Fruit fly (Drosophila melanogaster): ENCODE measurements around the gene SNF4Agamma.

SNF4Agamma gene

dm6 chr3R:21161620-21162029, 21.1 kb downstream of the SNF4Agamma start:
- TF ChIP-seq CG8478 (optimal IDR thresholded peaks at IDR 0.05) (no peak), EcR (GFP tag; optimal IDR thresholded peaks at IDR 0.05) (no peak), psq (optimal IDR thresholded peaks at IDR 0.05) (no peak), usp (GFP tag; optimal IDR thresholded peaks at IDR 0.05) (no peak)

- no peak for TF ChIP-seq usp (GFP tag; optimal IDR thresholded peaks at IDR 0.05)
- no peak for TF ChIP-seq Dll (optimal IDR thresholded peaks at IDR 0.05)
- TF ChIP-seq psq (optimal IDR thresholded peaks at IDR 0.05) = no peak
- no peak for TF ChIP-seq EcR (GFP tag; optimal IDR thresholded peaks at IDR 0.05)
- no peak for TF ChIP-seq pan (optimal IDR thresholded peaks at IDR 0.05)
- TF ChIP-seq CG8478 (optimal IDR thresholded peaks at IDR 0.05) = no peak
Measured at dm6 chr3R:21163318-21163828, 22.8 kb downstream of the SNF4Agamma start, which contains the start of gene CG5810. Gene CG5810 (plus strand): TSS chr3R:21163778.

dm6 chr3R:21168105-21168504, 27.6 kb downstream of the SNF4Agamma start, which contains the start of gene Snmp1:
Gene Snmp1 (minus strand): TSS chr3R:21168205.
- no peak for TF ChIP-seq Dll (optimal IDR thresholded peaks at IDR 0.05)
- no peak for TF ChIP-seq psq (optimal IDR thresholded peaks at IDR 0.05)
- TF ChIP-seq pan (optimal IDR thresholded peaks at IDR 0.05) = no peak
- no peak for TF ChIP-seq EcR (GFP tag; optimal IDR thresholded peaks at IDR 0.05)
- no peak for TF ChIP-seq usp (GFP tag; optimal IDR thresholded peaks at IDR 0.05)
- TF ChIP-seq CG8478 (optimal IDR thresholded peaks at IDR 0.05) = no peak

dm6 chr3R:21169525-21170149, 29.1 kb downstream of the SNF4Agamma start:
- TF ChIP-seq usp (GFP tag; optimal IDR thresholded peaks at IDR 0.05) (no peak), CG8478 (optimal IDR thresholded peaks at IDR 0.05) (no peak), psq (optimal IDR thresholded peaks at IDR 0.05) (no peak), Dll (optimal IDR thresholded peaks at IDR 0.05) (no peak), pan (optimal IDR thresholded peaks at IDR 0.05) (no peak), EcR (GFP tag; optimal IDR thresholded peaks at IDR 0.05) (no peak)

dm6 chr3R:21176663-21177145, 36.2 kb downstream of the SNF4Agamma start:
- no peak for TF ChIP-seq pan (optimal IDR thresholded peaks at IDR 0.05)
- TF ChIP-seq Dll (optimal IDR thresholded peaks at IDR 0.05) = no peak
- TF ChIP-seq usp (GFP tag; optimal IDR thresholded peaks at IDR 0.05) = no peak
- no peak for TF ChIP-seq psq (optimal IDR thresholded peaks at IDR 0.05)
- TF ChIP-seq CG8478 (optimal IDR thresholded peaks at IDR 0.05) = no peak
- no peak for TF ChIP-seq EcR (GFP tag; optimal IDR thresholded peaks at IDR 0.05)

- TF ChIP-seq usp (GFP tag; optimal IDR thresholded peaks at IDR 0.05) = no peak
- TF ChIP-seq psq (optimal IDR thresholded peaks at IDR 0.05) = no peak
- no peak for TF ChIP-seq EcR (GFP tag; optimal IDR thresholded peaks at IDR 0.05)
- no peak for TF ChIP-seq pan (optimal IDR thresholded peaks at IDR 0.05)
- TF ChIP-seq Dll (optimal IDR thresholded peaks at IDR 0.05) = no peak
- no peak for TF ChIP-seq CG8478 (optimal IDR thresholded peaks at IDR 0.05)
Measured at dm6 chr3R:21179592-21180390, 39.3 kb downstream of the SNF4Agamma start.

dm6 chr3R:21180391-21180796, 39.9 kb downstream of the SNF4Agamma start:
- TF ChIP-seq Dll (optimal IDR thresholded peaks at IDR 0.05) = no peak
- TF ChIP-seq pan (optimal IDR thresholded peaks at IDR 0.05) = no peak
- TF ChIP-seq usp (GFP tag; optimal IDR thresholded peaks at IDR 0.05) = no peak
- TF ChIP-seq EcR (GFP tag; optimal IDR thresholded peaks at IDR 0.05) = no peak
- TF ChIP-seq psq (optimal IDR thresholded peaks at IDR 0.05) = no peak
- TF ChIP-seq CG8478 (optimal IDR thresholded peaks at IDR 0.05) = no peak

dm6 chr3R:21181957-21182356, 41.4 kb downstream of the SNF4Agamma start:
- TF ChIP-seq EcR (GFP tag; optimal IDR thresholded peaks at IDR 0.05) (no peak), usp (GFP tag; optimal IDR thresholded peaks at IDR 0.05) (no peak)

dm6 chr3R:21184373-21185132, 44.0 kb downstream of the SNF4Agamma start:
- no peak for TF ChIP-seq psq (optimal IDR thresholded peaks at IDR 0.05)
- TF ChIP-seq CG8478 (optimal IDR thresholded peaks at IDR 0.05) = no peak
- no peak for TF ChIP-seq usp (GFP tag; optimal IDR thresholded peaks at IDR 0.05)

- TF ChIP-seq CG8478 (optimal IDR thresholded peaks at IDR 0.05) = no peak
- no peak for TF ChIP-seq Dll (optimal IDR thresholded peaks at IDR 0.05)
- TF ChIP-seq psq (optimal IDR thresholded peaks at IDR 0.05) = no peak
- no peak for TF ChIP-seq usp (GFP tag; optimal IDR thresholded peaks at IDR 0.05)
- TF ChIP-seq EcR (GFP tag; optimal IDR thresholded peaks at IDR 0.05) = no peak
- TF ChIP-seq pan (optimal IDR thresholded peaks at IDR 0.05) = no peak
Measured at dm6 chr3R:21185655-21186054, 45.1 kb downstream of the SNF4Agamma start.

dm6 chr3R:21186606-21187393, 46.3 kb downstream of the SNF4Agamma start:
- TF ChIP-seq CG8478 (optimal IDR thresholded peaks at IDR 0.05) = no peak
- TF ChIP-seq Dll (optimal IDR thresholded peaks at IDR 0.05) = no peak
- no peak for TF ChIP-seq EcR (GFP tag; optimal IDR thresholded peaks at IDR 0.05)
- no peak for TF ChIP-seq pan (optimal IDR thresholded peaks at IDR 0.05)
- no peak for TF ChIP-seq psq (optimal IDR thresholded peaks at IDR 0.05)
- no peak for TF ChIP-seq usp (GFP tag; optimal IDR thresholded peaks at IDR 0.05)

Data from whole organism.